Worm (Caenorhabditis elegans) whole organism, L4 larva: Measurements from ENCODE around the gene bcmo-1.

ENCODE experiments used
- D1046.2 ChIP-seq: fragments of 200-800 bp; sonication (Bioruptor generic); IDR thresholded peaks from 2 replicates; pipeline ENCODE4 v1.3.6; 2022; ENCODE audit warnings: missing genetic modification characterization, missing compliant biosample characterization
- T26A8.4 ChIP-seq: fragments of 200-800 bp; sonication (Bioruptor generic); IDR thresholded peaks from 2 replicates; pipeline ENCODE4 v1.3.6; 2022; ENCODE audit warnings: missing genetic modification characterization, missing compliant biosample characterization
- Y105C5A.15 ChIP-seq: fragments of 200-800 bp; sonication (Bioruptor generic); IDR thresholded peaks from 2 replicates; pipeline ENCODE4 v1.3.6; 2022; ENCODE audit warnings: missing genetic modification characterization, missing compliant biosample characterization
- Y48G9A.11 ChIP-seq: fragments of 200-800 bp; sonication (Bioruptor generic); IDR thresholded peaks from 2 replicates; pipeline ENCODE4 v1.3.6; 2022; ENCODE audit warnings: missing genetic modification reagents, missing genetic modification characterization, missing compliant biosample characterization
- ZK337.2 ChIP-seq: fragments of 200-800 bp; sonication (Bioruptor generic); IDR thresholded peaks from 2 replicates; pipeline ENCODE4 v1.3.6; 2022; ENCODE audit warnings: missing genetic modification reagents, missing genetic modification characterization, missing compliant biosample characterization
- ZK546.5 ChIP-seq, 2 experiments: sonication (generic microtip); optimal IDR thresholded peaks; 2 replicates each; lab custom pipeline; 2017; ENCODE audit warnings: missing biosample characterization in 2 of 2, missing genetic modification characterization in 2 of 2
- aha-1 ChIP-seq: fragments of 150-350 bp; peaks from one replicate; lab custom pipeline; 2014; ENCODE audit warnings: missing biosample characterization, missing genetic modification characterization
- ama-1 ChIP-seq: fragments of 150-350 bp; optimal IDR thresholded peaks from 2 replicates; lab custom pipeline; 2014; ENCODE audit warnings: inconsistent platforms, mixed read lengths
- arid-1 ChIP-seq: fragments of 200-800 bp; sonication (Bioruptor generic); conservative IDR thresholded peaks from 2 replicates; pipeline ENCODE4 v1.3.6; 2022; ENCODE audit warnings: missing genetic modification reagents, missing genetic modification characterization, missing compliant biosample characterization
- ceh-20 ChIP-seq: fragments of 200-800 bp; sonication (Bioruptor generic); IDR thresholded peaks from 2 replicates; pipeline ENCODE4 v1.3.6; 2022; ENCODE audit warnings: missing genetic modification reagents, missing genetic modification characterization, missing compliant biosample characterization
- ctbp-1 ChIP-seq: fragments of 200-800 bp; sonication (Bioruptor generic); IDR thresholded peaks from 2 replicates; pipeline ENCODE4 v1.3.6; 2022; ENCODE audit warnings: missing genetic modification reagents, missing genetic modification characterization, missing compliant biosample characterization
- dve-1 ChIP-seq: sonication (generic microtip); optimal IDR thresholded peaks from 2 replicates; lab custom pipeline; 2017; ENCODE audit warnings: antibody characterized with exemption, mild to moderate bottlenecking, missing genetic modification characterization, missing compliant biosample characterization; ENCODE audit not compliant: insufficient read depth
- egl-43 ChIP-seq: fragments of 200-800 bp; sonication (Bioruptor generic); IDR thresholded peaks from 2 replicates; pipeline ENCODE4 v1.3.6; 2022; ENCODE audit warnings: missing genetic modification reagents, missing genetic modification characterization, missing compliant biosample characterization
- fkh-10 ChIP-seq: fragments of 150-350 bp; optimal IDR thresholded peaks from 2 replicates; lab custom pipeline; 2014; ENCODE audit warnings: missing biosample characterization, missing genetic modification reagents, missing genetic modification characterization
- gei-8 ChIP-seq: fragments of 200-800 bp; sonication (Bioruptor generic); optimal IDR thresholded peaks from 2 replicates; lab custom pipeline; 2018; ENCODE audit warnings: mild to moderate bottlenecking, missing genetic modification characterization, missing compliant biosample characterization
- hlh-11 ChIP-seq: fragments of 200-800 bp; sonication (Bioruptor generic); optimal IDR thresholded peaks from 2 replicates; lab custom pipeline; 2018; ENCODE audit warnings: mild to moderate bottlenecking, missing genetic modification characterization, missing compliant biosample characterization
- hlh-30 ChIP-seq: sonication (generic microtip); optimal IDR thresholded peaks from 2 replicates; lab custom pipeline; 2017; ENCODE audit warnings: antibody characterized with exemption, mild to moderate bottlenecking, missing genetic modification characterization, missing compliant biosample characterization; ENCODE audit not compliant: insufficient read depth
- lin-13 ChIP-seq: fragments of 150-350 bp; optimal IDR thresholded peaks from 2 replicates; lab custom pipeline; 2014; ENCODE audit warnings: missing biosample characterization, missing genetic modification reagents, missing genetic modification characterization
- lin-38 ChIP-seq: fragments of 200-800 bp; sonication (Bioruptor generic); IDR thresholded peaks from 2 replicates; pipeline ENCODE4 v1.3.6; 2022; ENCODE audit warnings: missing genetic modification reagents, missing genetic modification characterization, missing compliant biosample characterization
- lir-3 ChIP-seq: sonication (generic microtip); optimal IDR thresholded peaks from 2 replicates; lab custom pipeline; 2016; ENCODE audit warnings: mild to moderate bottlenecking, missing genetic modification characterization, missing compliant biosample characterization
- lsy-2 ChIP-seq, 2 experiments: fragments of 150-350 bp in 1 of 2; sonication (generic microtip) in 1 of 2; optimal IDR thresholded peaks; 2 replicates each; lab custom pipeline; 2014 to 2017; ENCODE audit warnings: missing biosample characterization in 2 of 2, missing genetic modification characterization in 2 of 2
- madf-9 ChIP-seq: fragments of 200-800 bp; sonication (Bioruptor generic); conservative IDR thresholded peaks from 2 replicates; pipeline ENCODE4 v1.3.6; 2022; ENCODE audit warnings: missing genetic modification reagents, missing genetic modification characterization, missing compliant biosample characterization
- mdt-29 ChIP-seq: fragments of 200-800 bp; sonication (Bioruptor generic); IDR thresholded peaks from 2 replicates; pipeline ENCODE4 v1.3.6; 2022; ENCODE audit warnings: missing genetic modification reagents, missing genetic modification characterization, missing compliant biosample characterization
- mep-1 ChIP-seq: fragments of 150-350 bp; sonication (generic microtip); optimal IDR thresholded peaks from 3 replicates; lab custom pipeline; 2014; ENCODE audit warnings: missing biosample characterization, missing genetic modification characterization
- nhr-10 ChIP-seq: fragments of 150-350 bp; optimal IDR thresholded peaks from 2 replicates; lab custom pipeline; 2014; ENCODE audit warnings: missing biosample characterization, missing genetic modification characterization
- nhr-102 ChIP-seq: sonication (generic microtip); optimal IDR thresholded peaks from 2 replicates; lab custom pipeline; 2016; ENCODE audit warnings: mild to moderate bottlenecking, missing genetic modification characterization, moderate library complexity, missing compliant biosample characterization
- nhr-11 ChIP-seq: fragments of 150-350 bp; optimal IDR thresholded peaks from 2 replicates; lab custom pipeline; 2014; ENCODE audit warnings: missing biosample characterization, missing genetic modification characterization
- nhr-25 ChIP-seq: sonication (generic microtip); optimal IDR thresholded peaks from 2 replicates; lab custom pipeline; 2017; ENCODE audit warnings: missing genetic modification characterization, mild to moderate bottlenecking, missing compliant biosample characterization, antibody characterized with exemption, moderate library complexity, borderline replicate concordance; ENCODE audit not compliant: insufficient read depth
- nhr-41 ChIP-seq: fragments of 200-800 bp; sonication (Bioruptor generic); IDR thresholded peaks from 2 replicates; pipeline ENCODE4 v1.3.6; 2022; ENCODE audit warnings: missing genetic modification reagents, missing genetic modification characterization, missing compliant biosample characterization
- nhr-42 ChIP-seq: fragments of 200-800 bp; sonication (Bioruptor generic); IDR thresholded peaks from 2 replicates; pipeline ENCODE4 v1.3.6; 2022; ENCODE audit warnings: missing genetic modification characterization, missing compliant biosample characterization
- nhr-48 ChIP-seq: sonication (generic microtip); optimal IDR thresholded peaks from 2 replicates; lab custom pipeline; 2016; ENCODE audit warnings: mild to moderate bottlenecking, missing genetic modification characterization, missing compliant biosample characterization
- pha-4 ChIP-seq, 2 experiments: fragments of 150-350 bp in 1 of 2; fragments of 200-800 bp in 1 of 2; sonication (Bioruptor generic) in 1 of 2; IDR thresholded peaks in 1 of 2; optimal IDR thresholded peaks in 1 of 2; 2 replicates each; pipeline versions ENCODE4 v1.3.6 to Lab custom; 2014 to 2022; ENCODE audit warnings: missing genetic modification characterization in 2 of 2, missing genetic modification reagents in 2 of 2, missing biosample characterization in 1 of 2, missing compliant biosample characterization in 1 of 2
- php-3 ChIP-seq: fragments of 200-800 bp; sonication (Bioruptor generic); IDR thresholded peaks from 2 replicates; pipeline ENCODE4 v1.3.6; 2022; ENCODE audit warnings: missing genetic modification reagents, missing genetic modification characterization, missing compliant biosample characterization
- snpc-1.2 ChIP-seq: fragments of 200-800 bp; sonication (Bioruptor generic); IDR thresholded peaks from 2 replicates; pipeline ENCODE4 v1.3.6; 2022; ENCODE audit warnings: missing genetic modification reagents, missing genetic modification characterization, missing compliant biosample characterization
- spr-1 ChIP-seq: sonication (generic microtip); optimal IDR thresholded peaks from 2 replicates; lab custom pipeline; 2016; ENCODE audit warnings: mild to moderate bottlenecking, missing genetic modification characterization, missing compliant biosample characterization
- spr-3 ChIP-seq: fragments of 200-800 bp; sonication (Bioruptor generic); optimal IDR thresholded peaks from 2 replicates; lab custom pipeline; 2018; ENCODE audit warnings: mild to moderate bottlenecking, missing genetic modification characterization, missing compliant biosample characterization
- tra-1 ChIP-seq: fragments of 200-800 bp; sonication (Bioruptor generic); IDR thresholded peaks from 2 replicates; pipeline ENCODE4 v1.3.6; 2022; ENCODE audit warnings: missing genetic modification reagents, missing genetic modification characterization, missing compliant biosample characterization
- ztf-11 ChIP-seq: fragments of 150-350 bp; optimal IDR thresholded peaks from 2 replicates; lab custom pipeline; 2014; ENCODE audit warnings: missing biosample characterization, missing genetic modification characterization

The bcmo-1 gene

DNA sequence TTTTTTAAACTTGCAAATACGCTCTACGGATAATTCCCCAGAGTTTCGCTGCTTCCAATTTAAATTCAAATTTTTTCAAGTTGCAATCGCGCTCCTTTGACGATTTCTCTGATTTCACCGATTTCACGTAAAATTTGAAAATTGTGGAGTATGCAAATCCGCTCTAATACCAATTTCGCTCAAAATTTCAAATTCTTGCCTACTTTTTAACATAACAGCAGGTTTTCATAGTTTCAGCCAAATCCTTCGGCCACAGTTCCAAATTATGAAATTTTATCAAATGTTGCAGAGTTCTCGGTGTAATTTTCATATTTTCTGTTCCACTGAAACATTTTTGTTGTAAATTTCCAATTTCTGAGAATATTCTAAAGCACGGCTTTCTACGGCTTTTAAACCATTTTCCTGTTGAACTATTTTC lies 42.6 kb upstream of the bcmo-1 start, which contains the start of gene alkb-7:
TSS of gene alkb-7 (minus strand) at position 323 of the 418 bp plus-strand sequence.
- TF ChIP-seq lin-38 (peak; percentile 76), Y105C5A.15 (GFP tag; lab: Robert Waterston, UW) (0 out of 2 replicates have a peak, but pooled peaks have one; percentile 25), spr-1 (tag; lab: Kevin White, UChicago) (peak; percentile 71), snpc-1.2 (GFP tag; lab: Robert Waterston, UW) (peak; percentile 56; the same call in 1 of the 2 replicates), madf-9 (GFP tag; lab: Robert Waterston, UW) (no peak), nhr-11 (tag; lab: Kevin White, UChicago) (no peak), mep-1 (tag; lab: Kevin White, UChicago) (peak; percentile 76), gei-8 (peak; percentile 47), ctbp-1 (GFP tag; lab: Robert Waterston, UW) (0 out of 2 replicates have a peak, but pooled peaks have one; percentile 16), lir-3 (tag; lab: Kevin White, UChicago) (no peak), nhr-48 (tag; lab: Kevin White, UChicago) (peak; percentile 42), php-3 (GFP tag; lab: Robert Waterston, UW) (0 out of 2 replicates have a peak, but pooled peaks have one; percentile 28), mdt-29 (GFP tag; lab: Robert Waterston, UW) (no peak), T26A8.4 (GFP tag; lab: Robert Waterston, UW) (peak; percentile 77), nhr-10 (tag; lab: Kevin White, UChicago) (peak; percentile 20), spr-3 (peak; percentile 57), ama-1 (lab: Kevin White, UChicago) (peak; percentile 59), Y48G9A.11 (GFP tag; lab: Robert Waterston, UW) (peak; percentile 41; the same call in 1 of the 2 replicates), pha-4 (GFP tag; IDR thresholded peaks at IDR 0.05; lab: Robert Waterston, UW) (0 out of 2 replicates have a peak, but pooled peaks have one; percentile 7), pha-4 (tag; optimal IDR thresholded peaks at IDR 0.05; lab: Kevin White, UChicago) (no peak), nhr-42 (GFP tag; lab: Robert Waterston, UW) (peak; percentile 75; the same call in 1 of the 2 replicates), ZK337.2 (no peak), dve-1 (peak; percentile 41), hlh-11 (tag; lab: Kevin White, UChicago) (peak; percentile 36), nhr-102 (tag; lab: Kevin White, UChicago) (peak; percentile 53)

DNA sequence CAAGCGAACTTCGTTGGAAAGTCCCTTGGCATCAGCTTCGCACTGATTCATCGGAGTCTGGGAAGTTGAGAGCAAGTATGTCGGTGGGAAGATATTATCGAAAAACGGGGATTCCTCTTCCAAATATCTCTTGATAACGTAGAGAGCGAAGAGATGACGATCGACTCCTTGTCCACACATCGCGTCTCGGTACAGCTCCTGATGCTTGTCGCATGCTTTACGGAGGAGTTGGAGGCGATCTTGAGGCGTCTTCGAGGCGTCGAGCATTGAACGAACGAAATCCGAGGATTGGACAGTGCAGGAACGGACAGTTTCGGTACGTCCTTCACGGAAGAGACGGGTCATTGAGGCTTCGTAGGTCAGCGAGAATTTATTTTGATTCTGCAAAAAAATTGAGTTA lies 41.0 kb upstream of the bcmo-1 start:
- TF ChIP-seq aha-1 (peak; percentile 12), nhr-25 (tag; lab: Kevin White, UChicago) (no peak), nhr-11 (tag; lab: Kevin White, UChicago) (no peak), ztf-11 (tag; lab: Kevin White, UChicago) (no peak), Y105C5A.15 (GFP tag; lab: Robert Waterston, UW) (no peak), nhr-42 (GFP tag; lab: Robert Waterston, UW) (no peak), D1046.2 (GFP tag; lab: Robert Waterston, UW) (no peak), egl-43 (peak; percentile 27; the same call in 1 of the 2 replicates), ZK546.5 (tag; optimal IDR thresholded peaks at IDR 0.05; lab: Kevin White, UChicago) (no peak), pha-4 (GFP tag; IDR thresholded peaks at IDR 0.05; lab: Robert Waterston, UW) (no peak), pha-4 (tag; optimal IDR thresholded peaks at IDR 0.05; lab: Kevin White, UChicago) (no peak), T26A8.4 (GFP tag; lab: Robert Waterston, UW) (peak; percentile 35; the same call in 1 of the 2 replicates), nhr-41 (GFP tag; lab: Robert Waterston, UW) (no peak), arid-1 (no peak), lsy-2 (tag; optimal IDR thresholded peaks at IDR 0.05; lab: Kevin White, UChicago) (no peak), mep-1 (tag; lab: Kevin White, UChicago) (no peak), ceh-20 (GFP tag; lab: Robert Waterston, UW) (no peak), lin-13 (GFP tag; lab: Kevin White, UChicago) (no peak), hlh-30 (tag; lab: Kevin White, UChicago) (no peak), tra-1 (no peak), ctbp-1 (GFP tag; lab: Robert Waterston, UW) (no peak), fkh-10 (GFP tag; lab: Kevin White, UChicago) (no peak)
